Worm (Caenorhabditis elegans) whole organism, mixed stage, embryonic: Measurements from ENCODE around the gene try-10.

Experiments used
- M03D4.4 ChIP-seq: sonication (generic microtip); optimal IDR thresholded peaks from 2 replicates; lab custom pipeline; 2017; ENCODE audit warnings: mild to moderate bottlenecking, missing genetic modification characterization, missing compliant biosample characterization
- bed-3 ChIP-seq: fragments of 200-800 bp; sonication (Bioruptor generic); optimal IDR thresholded peaks from 3 replicates; lab custom pipeline; 2018; ENCODE audit warnings: mild to moderate bottlenecking, missing genetic modification characterization, moderate library complexity, missing compliant biosample characterization
- blmp-1 ChIP-seq: fragments of 150-350 bp; optimal IDR thresholded peaks from 2 replicates; lab custom pipeline; 2014; ENCODE audit warnings: missing biosample characterization, missing genetic modification characterization
- ceh-39 ChIP-seq: fragments of 150-350 bp; optimal IDR thresholded peaks from 2 replicates; lab custom pipeline; 2014; ENCODE audit warnings: missing biosample characterization, missing genetic modification characterization
- ceh-43 ChIP-seq: fragments of 200-800 bp; sonication (Bioruptor generic); optimal IDR thresholded peaks from 2 replicates; lab custom pipeline; 2018; ENCODE audit warnings: mild to moderate bottlenecking, missing genetic modification characterization, moderate library complexity, missing compliant biosample characterization
- ceh-83 ChIP-seq: fragments of 200-800 bp; sonication (Bioruptor generic); optimal IDR thresholded peaks from 2 replicates; lab custom pipeline; 2018; ENCODE audit warnings: mild to moderate bottlenecking, missing genetic modification characterization, missing compliant biosample characterization
- ces-1 ChIP-seq: fragments of 150-350 bp; optimal IDR thresholded peaks from 2 replicates; lab custom pipeline; 2014; ENCODE audit warnings: missing biosample characterization, missing genetic modification reagents, missing genetic modification characterization
- cnd-1 ChIP-seq: fragments of 200-800 bp; sonication (Bioruptor generic); optimal IDR thresholded peaks from 2 replicates; lab custom pipeline; 2018; ENCODE audit warnings: mild to moderate bottlenecking, missing genetic modification characterization, missing compliant biosample characterization
- drap-1 ChIP-seq: fragments of 200-800 bp; sonication (Bioruptor generic); optimal IDR thresholded peaks from 3 replicates; lab custom pipeline; 2018; ENCODE audit warnings: mild to moderate bottlenecking, missing genetic modification characterization, missing compliant biosample characterization
- elt-1 ChIP-seq: sonication (generic microtip); optimal IDR thresholded peaks from 2 replicates; lab custom pipeline; 2017; ENCODE audit warnings: missing genetic modification characterization, mild to moderate bottlenecking, missing compliant biosample characterization, antibody characterized with exemption, moderate library complexity, borderline replicate concordance; ENCODE audit not compliant: insufficient read depth
- elt-3 ChIP-seq: fragments of 150-350 bp; optimal IDR thresholded peaks from 2 replicates; lab custom pipeline; 2014; ENCODE audit warnings: missing biosample characterization, missing genetic modification characterization
- flh-1 ChIP-seq: fragments of 200-800 bp; sonication (Bioruptor generic); optimal IDR thresholded peaks from 2 replicates; lab custom pipeline; 2018; ENCODE audit warnings: mild to moderate bottlenecking, missing genetic modification characterization, moderate library complexity, missing compliant biosample characterization
- ham-2 ChIP-seq: fragments of 200-800 bp; sonication (Bioruptor generic); optimal IDR thresholded peaks from 2 replicates; lab custom pipeline; 2018; ENCODE audit warnings: mild to moderate bottlenecking, missing genetic modification characterization, missing compliant biosample characterization
- hlh-1 ChIP-seq: fragments of 150-350 bp; optimal IDR thresholded peaks from 2 replicates; lab custom pipeline; 2014; ENCODE audit warnings: missing biosample characterization, missing genetic modification reagents, missing genetic modification characterization
- lin-13 ChIP-seq: fragments of 150-350 bp; optimal IDR thresholded peaks from 2 replicates; lab custom pipeline; 2014; ENCODE audit warnings: missing biosample characterization, missing genetic modification characterization
- lin-32 ChIP-seq: fragments of 200-800 bp; sonication (Bioruptor generic); optimal IDR thresholded peaks from 2 replicates; lab custom pipeline; 2018; ENCODE audit warnings: mild to moderate bottlenecking, missing genetic modification characterization, missing compliant biosample characterization
- lsy-2 ChIP-seq: fragments of 150-350 bp; optimal IDR thresholded peaks from 2 replicates; lab custom pipeline; 2014; ENCODE audit warnings: missing biosample characterization, missing genetic modification characterization
- mab-5 ChIP-seq: fragments of 150-350 bp; optimal IDR thresholded peaks from 2 replicates; lab custom pipeline; 2014; ENCODE audit warnings: missing biosample characterization, missing genetic modification characterization
- mls-2 ChIP-seq: sonication (generic microtip); optimal IDR thresholded peaks from 2 replicates; lab custom pipeline; 2016; ENCODE audit warnings: mild to moderate bottlenecking, missing genetic modification characterization, moderate library complexity, missing compliant biosample characterization
- nhr-12 ChIP-seq: fragments of 150-350 bp; optimal IDR thresholded peaks from 2 replicates; lab custom pipeline; 2014; ENCODE audit warnings: missing biosample characterization, missing genetic modification characterization
- nhr-2 ChIP-seq: fragments of 150-350 bp; optimal IDR thresholded peaks from 2 replicates; lab custom pipeline; 2014; ENCODE audit warnings: missing biosample characterization, missing genetic modification characterization
- nhr-237 ChIP-seq: fragments of 150-350 bp; optimal IDR thresholded peaks from 2 replicates; lab custom pipeline; 2014; ENCODE audit warnings: missing biosample characterization, missing genetic modification characterization
- nhr-28 ChIP-seq: fragments of 150-350 bp; optimal IDR thresholded peaks from 2 replicates; lab custom pipeline; 2014; ENCODE audit warnings: missing biosample characterization, missing genetic modification characterization
- nhr-76 ChIP-seq: sonication (generic microtip); optimal IDR thresholded peaks from 2 replicates; lab custom pipeline; 2017; ENCODE audit warnings: missing biosample characterization, missing genetic modification characterization
- pha-4 ChIP-seq: fragments of 150-350 bp; optimal IDR thresholded peaks from 2 replicates; lab custom pipeline; 2018; ENCODE audit warnings: missing biosample characterization, missing genetic modification reagents, missing genetic modification characterization
- sem-2 ChIP-seq: fragments of 200-800 bp; sonication (Bioruptor generic); optimal IDR thresholded peaks from 2 replicates; lab custom pipeline; 2018; ENCODE audit warnings: mild to moderate bottlenecking, missing genetic modification characterization, missing compliant biosample characterization
- snpc-4 ChIP-seq: fragments of 150-350 bp; optimal IDR thresholded peaks from 2 replicates; lab custom pipeline; 2014; ENCODE audit warnings: missing biosample characterization, missing genetic modification characterization
- sptf-1 ChIP-seq: sonication (generic microtip); optimal IDR thresholded peaks from 2 replicates; lab custom pipeline; 2017; ENCODE audit warnings: mild to moderate bottlenecking, missing genetic modification characterization, moderate library complexity, missing compliant biosample characterization
- tbx-8 ChIP-seq: fragments of 200-800 bp; sonication (Bioruptor generic); optimal IDR thresholded peaks from 2 replicates; lab custom pipeline; 2018; ENCODE audit warnings: mild to moderate bottlenecking, missing genetic modification characterization, moderate library complexity, missing compliant biosample characterization
- unc-120 ChIP-seq: sonication (generic microtip); optimal IDR thresholded peaks from 2 replicates; lab custom pipeline; 2017; ENCODE audit warnings: missing genetic modification characterization, missing compliant biosample characterization; ENCODE audit not compliant: poor library complexity, severe bottlenecking
- unc-62 ChIP-seq: fragments of 150-350 bp; optimal IDR thresholded peaks from 2 replicates; lab custom pipeline; 2014; ENCODE audit warnings: missing biosample characterization, missing genetic modification reagents, missing genetic modification characterization
- ztf-11 ChIP-seq: fragments of 150-350 bp; optimal IDR thresholded peaks from 2 replicates; lab custom pipeline; 2014; ENCODE audit warnings: missing biosample characterization, missing genetic modification characterization

try-10 gene

DNA sequence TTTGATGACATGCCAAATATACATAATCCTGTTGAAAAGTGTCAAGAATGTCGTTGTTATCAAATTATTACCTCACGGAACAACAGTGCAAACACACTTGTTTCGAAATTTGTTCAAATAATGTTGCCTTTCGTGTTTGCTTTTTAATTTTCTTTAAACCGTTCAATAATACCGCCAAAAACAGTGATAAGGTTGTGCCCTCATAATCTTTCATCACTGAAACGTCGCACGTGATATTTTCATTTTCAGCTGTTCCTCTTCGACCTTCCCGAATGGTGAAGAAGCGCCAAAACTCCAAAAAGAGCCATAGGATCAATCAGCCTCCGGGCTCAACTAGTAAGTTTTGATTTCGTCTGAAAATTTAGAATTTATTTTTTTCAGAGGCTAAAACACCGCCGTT, 11.0 kb downstream of the try-10 start, which contains the start of gene inft-2:
Gene inft-2 (plus strand): TSS at position 248 of the 400 bp plus-strand sequence.
- TF ChIP-seq lsy-2 (tag; lab: Kevin White, UChicago) = no peak
- TF ChIP-seq lin-13 = no peak
- TF ChIP-seq flh-1 (GFP tag; lab: Kevin White, UChicago) = no peak
- TF ChIP-seq blmp-1 (tag; lab: Kevin White, UChicago) = no peak
- TF ChIP-seq nhr-28 (tag; lab: Kevin White, UChicago) = no peak
- no peak for TF ChIP-seq bed-3 (GFP tag; lab: Kevin White, UChicago)
- TF ChIP-seq unc-120 (tag; lab: Kevin White, UChicago) = no peak
- TF ChIP-seq ztf-11 (tag; lab: Kevin White, UChicago) = no peak
- TF ChIP-seq ceh-83 (GFP tag; lab: Kevin White, UChicago) = no peak
- TF ChIP-seq unc-62 (GFP tag; lab: Kevin White, UChicago) = no peak
- no peak for TF ChIP-seq ceh-43 (GFP tag; lab: Kevin White, UChicago)
- TF ChIP-seq nhr-2 (tag; lab: Kevin White, UChicago) = no peak
- TF ChIP-seq ceh-39 (tag; lab: Kevin White, UChicago) = no peak
- no peak for TF ChIP-seq elt-3 (tag; lab: Kevin White, UChicago)
- TF ChIP-seq mls-2 (tag; lab: Kevin White, UChicago) = no peak
- TF ChIP-seq mab-5 (tag; lab: Kevin White, UChicago) = no peak
- no peak for TF ChIP-seq tbx-8 (GFP tag; lab: Kevin White, UChicago)

DNA sequence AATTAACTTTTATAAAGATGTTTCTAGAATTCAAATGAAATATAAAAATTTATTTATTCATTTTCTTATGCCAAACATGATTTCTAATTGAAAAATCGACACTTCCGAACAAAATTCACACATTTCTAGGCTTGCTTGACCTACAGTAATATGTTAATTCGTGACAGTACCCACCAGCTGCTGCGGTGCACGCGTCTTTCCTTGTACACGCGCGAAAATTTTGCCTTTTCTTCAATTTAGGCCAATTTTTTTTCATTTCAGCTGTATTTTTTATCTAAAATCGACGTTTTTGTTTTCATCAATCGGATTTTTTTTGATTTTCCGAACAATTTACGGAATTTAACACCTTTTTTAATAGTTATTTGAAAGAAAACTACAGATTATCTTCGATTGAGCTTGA, 13.0 kb downstream of the try-10 start:
- TF ChIP-seq sem-2 (GFP tag; lab: Kevin White, UChicago) = no peak
- no peak for TF ChIP-seq nhr-76 (tag; lab: Kevin White, UChicago)
- no peak for TF ChIP-seq hlh-1 (tag; lab: Kevin White, UChicago)
- TF ChIP-seq cnd-1 (tag; lab: Kevin White, UChicago) = no peak
- no peak for TF ChIP-seq bed-3 (GFP tag; lab: Kevin White, UChicago)
- no peak for TF ChIP-seq sptf-1
- TF ChIP-seq ceh-39 (tag; lab: Kevin White, UChicago) = no peak
- no peak for TF ChIP-seq nhr-237
- TF ChIP-seq lsy-2 (tag; lab: Kevin White, UChicago) = no peak
- TF ChIP-seq ham-2 (GFP tag; lab: Kevin White, UChicago) = no peak
- no peak for TF ChIP-seq nhr-2 (tag; lab: Kevin White, UChicago)
- TF ChIP-seq mab-5 (tag; lab: Kevin White, UChicago) = no peak
- TF ChIP-seq blmp-1 (tag; lab: Kevin White, UChicago) = no peak
- TF ChIP-seq unc-120 (tag; lab: Kevin White, UChicago) = no peak
- TF ChIP-seq lin-32 = no peak
- no peak for TF ChIP-seq ceh-43 (GFP tag; lab: Kevin White, UChicago)
- no peak for TF ChIP-seq drap-1 (GFP tag; lab: Kevin White, UChicago)
- TF ChIP-seq lin-13 = no peak

DNA sequence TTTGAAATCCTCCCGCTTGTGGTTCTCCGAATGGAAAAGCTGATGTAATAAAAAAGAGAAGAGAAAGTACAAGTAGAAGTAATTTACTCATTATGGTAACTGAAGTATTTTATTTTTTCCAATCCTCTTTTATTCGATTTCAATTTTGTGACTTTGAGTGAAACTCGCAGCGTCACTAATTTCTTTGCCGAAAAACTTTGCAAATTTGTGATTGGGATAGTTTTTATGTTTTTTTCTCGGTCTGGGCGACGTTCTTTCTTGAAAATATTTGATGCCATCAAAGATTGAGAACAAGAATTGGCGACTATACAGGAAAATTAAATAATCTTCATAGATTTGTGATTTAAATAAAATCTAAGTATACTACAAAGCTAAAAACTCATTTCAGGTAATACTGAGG, 13.5 kb downstream of the try-10 start, which contains the start of gene far-4:
Gene far-4 (minus strand): TSS at position 101 of the 400 bp plus-strand sequence.
- no peak for TF ChIP-seq nhr-12 (tag; lab: Kevin White, UChicago)
- TF ChIP-seq lsy-2 (tag; lab: Kevin White, UChicago) = no peak

DNA sequence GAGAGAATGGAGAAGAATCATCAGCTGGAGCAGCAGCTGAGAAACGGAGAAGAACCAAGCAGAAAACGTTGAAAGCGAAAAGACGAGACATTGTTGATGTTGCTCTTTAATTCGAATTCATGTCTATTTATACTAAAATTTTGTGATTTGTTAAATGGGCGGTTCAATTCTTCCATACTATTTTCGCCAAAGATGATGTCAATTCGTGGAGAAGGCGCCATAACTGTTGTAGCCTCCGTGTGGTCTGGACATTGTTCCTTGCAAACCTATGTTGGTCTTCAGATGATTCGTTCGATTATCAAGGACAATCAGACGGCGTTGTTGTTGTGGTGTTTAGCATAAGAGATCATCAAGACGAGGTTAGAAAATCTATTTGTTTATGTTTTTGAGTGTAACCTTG, 15.6 kb downstream of the try-10 start, which contains the start of gene far-3:
Gene far-3 (minus strand): TSS at position 101 of the 400 bp plus-strand sequence.
- TF ChIP-seq hlh-1 (tag; lab: Kevin White, UChicago) (no peak), elt-1 (tag; lab: Kevin White, UChicago) (no peak), lsy-2 (tag; lab: Kevin White, UChicago) (no peak), mls-2 (tag; lab: Kevin White, UChicago) (no peak), ces-1 (GFP tag; lab: Kevin White, UChicago) (no peak), nhr-237 (no peak), snpc-4 (no peak), ceh-83 (GFP tag; lab: Kevin White, UChicago) (no peak), M03D4.4 (no peak), nhr-2 (tag; lab: Kevin White, UChicago) (no peak), flh-1 (GFP tag; lab: Kevin White, UChicago) (no peak), pha-4 (no peak), lin-13 (no peak), bed-3 (GFP tag; lab: Kevin White, UChicago) (no peak), mab-5 (tag; lab: Kevin White, UChicago) (no peak)
